Worm (Caenorhabditis elegans): ENCODE measurements around the gene Y43F8C.15.

DNA sequence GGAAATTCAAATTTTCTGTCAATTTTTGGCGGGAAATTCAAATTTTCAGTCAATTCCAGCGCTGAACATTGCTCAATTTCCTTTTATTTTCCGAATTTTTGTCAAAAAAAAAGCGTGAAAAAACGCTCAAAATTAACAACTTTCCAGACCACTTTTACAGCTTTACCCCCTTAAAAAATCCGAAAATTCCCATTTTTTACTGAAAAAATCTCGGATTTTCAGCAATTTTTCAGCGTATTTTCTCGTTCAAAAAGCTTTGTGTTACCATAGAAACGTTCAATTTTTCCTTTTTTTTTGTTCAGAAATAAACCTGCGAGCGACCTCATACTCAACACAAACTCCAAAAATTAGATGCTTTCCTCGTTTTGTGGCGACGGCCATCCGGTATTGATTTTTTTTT lies 35.9 kb downstream of the Y43F8C.15 start, which contains the start of gene mrp-7:
- TF ChIP-seq fkh-8 (tag; optimal IDR thresholded peaks at IDR 0.05) = no peak
- TF ChIP-seq lin-39 (tag; optimal IDR thresholded peaks at IDR 0.05) = no peak
- TF ChIP-seq unc-30 (tag; optimal IDR thresholded peaks at IDR 0.05) = no peak
- no peak for TF ChIP-seq unc-130 (tag; optimal IDR thresholded peaks at IDR 0.05)
- no peak for TF ChIP-seq ces-1 (GFP tag; optimal IDR thresholded peaks at IDR 0.05)
- TF ChIP-seq unc-62 (GFP tag; optimal IDR thresholded peaks at IDR 0.05) = no peak
- no peak for TF ChIP-seq nhr-20 (tag; optimal IDR thresholded peaks at IDR 0.05)
- TF ChIP-seq fos-1 (tag; optimal IDR thresholded peaks at IDR 0.05) = no peak
- no peak for TF ChIP-seq swsn-7 (tag; optimal IDR thresholded peaks at IDR 0.05)
- TF ChIP-seq elt-2 (tag; optimal IDR thresholded peaks at IDR 0.05) = no peak
- no peak for TF ChIP-seq lin-14 (GFP tag; optimal IDR thresholded peaks at IDR 0.05)
